Fruit fly (Drosophila melanogaster) whole organism, embryonic: ENCODE results near the gene Cpr.

Experiments used
- B-H1 ChIP-seq: fragments of 200-800 bp; sonication (Bioruptor generic); IDR thresholded peaks from 3 replicates; pipeline ENCODE4 v1.3.6; 2022; ENCODE audit warnings: missing biosample characterization, missing genetic modification characterization
- CG10979 ChIP-seq: fragments of 200-800 bp; sonication (Bioruptor generic); optimal IDR thresholded peaks from 2 replicates; lab custom pipeline; 2018; ENCODE audit warnings: missing biosample characterization, mild to moderate bottlenecking, missing genetic modification characterization, moderate library complexity
- CG11456 ChIP-seq: fragments of 200-800 bp; sonication (Bioruptor generic); IDR thresholded peaks from 3 replicates; pipeline ENCODE4 v1.3.6; 2022; ENCODE audit warnings: missing biosample characterization, missing genetic modification characterization
- CG14014 ChIP-seq: fragments of 200-800 bp; sonication (Bioruptor generic); IDR thresholded peaks from 2 replicates; pipeline ENCODE4 v1.3.6; 2022; ENCODE audit warnings: missing biosample characterization, missing genetic modification characterization
- CG15269 ChIP-seq: fragments of 200-800 bp; sonication (Bioruptor generic); optimal IDR thresholded peaks from 2 replicates; lab custom pipeline; 2018; ENCODE audit warnings: missing biosample characterization, mild to moderate bottlenecking, missing genetic modification characterization, moderate library complexity
- CG17612 ChIP-seq: fragments of 200-800 bp; sonication (Bioruptor generic); IDR thresholded peaks from 2 replicates; pipeline ENCODE4 v1.3.6; 2022; ENCODE audit warnings: missing biosample characterization, missing genetic modification characterization
- CG1792 ChIP-seq: fragments of 200-800 bp; sonication (Bioruptor generic); optimal IDR thresholded peaks from 2 replicates; lab custom pipeline; 2016; ENCODE audit warnings: missing biosample characterization, missing genetic modification characterization
- CG1832 ChIP-seq: fragments of 200-800 bp; sonication (Bioruptor generic); optimal IDR thresholded peaks from 2 replicates; lab custom pipeline; 2017; ENCODE audit warnings: missing biosample characterization, mild to moderate bottlenecking, missing genetic modification characterization, inconsistent platforms
- CG3726 ChIP-seq: fragments of 200-800 bp; sonication (Bioruptor generic); IDR thresholded peaks from 3 replicates; pipeline ENCODE4, ENCODE4 v1.3.6; 2022; ENCODE audit warnings: missing biosample characterization, missing genetic modification characterization
- CG4360 ChIP-seq: fragments of 200-800 bp; sonication (Bioruptor generic); IDR thresholded peaks from 2 replicates; pipeline ENCODE4 v1.3.6; 2022; ENCODE audit warnings: missing biosample characterization, missing genetic modification characterization
- CG7372 ChIP-seq: fragments of 200-800 bp; sonication (Bioruptor generic); IDR thresholded peaks from 2 replicates; pipeline ENCODE4 v1.3.6; 2022; ENCODE audit warnings: missing biosample characterization, missing genetic modification characterization
- CG8089 ChIP-seq: fragments of 200-800 bp; sonication (Bioruptor generic); optimal IDR thresholded peaks from 3 replicates; lab custom pipeline; 2016; ENCODE audit warnings: missing biosample characterization, missing genetic modification characterization
- CG8281 ChIP-seq: fragments of 200-800 bp; sonication (Bioruptor generic); optimal IDR thresholded peaks from 2 replicates; lab custom pipeline; 2018; ENCODE audit warnings: missing biosample characterization, mild to moderate bottlenecking, missing genetic modification characterization, moderate library complexity
- CG9437 ChIP-seq: fragments of 200-800 bp; sonication (Bioruptor generic); optimal IDR thresholded peaks from 2 replicates; lab custom pipeline; 2018; ENCODE audit warnings: missing biosample characterization, mild to moderate bottlenecking, missing genetic modification characterization
- D ChIP-seq, 2 experiments: fragments of 200-800 bp in 1 of 2; fragments of >200 bp in 1 of 2; sonication (Bioruptor generic) in 1 of 2; optimal IDR thresholded peaks; 2 replicates in 1 of 2; 3 replicates in 1 of 2; lab custom pipeline; 2017; ENCODE audit warnings: mild to moderate bottlenecking in 1 of 2, missing biosample characterization in 1 of 2, missing genetic modification characterization in 1 of 2, missing genetic modification reagents in 1 of 2
- E2f1 ChIP-seq: fragments of 200-800 bp; sonication (Bioruptor generic); IDR thresholded peaks from 2 replicates; pipeline ENCODE4 v1.3.6; 2022; ENCODE audit warnings: missing biosample characterization, missing genetic modification characterization
- E2f2 ChIP-seq: fragments of 200-800 bp; sonication (Bioruptor generic); IDR thresholded peaks from 2 replicates; pipeline ENCODE4 v1.3.6; 2022; ENCODE audit warnings: missing biosample characterization, missing genetic modification characterization
- Hand ChIP-seq: fragments of 200-800 bp; sonication (Bioruptor generic); optimal IDR thresholded peaks from 2 replicates; lab custom pipeline; 2017; ENCODE audit warnings: mild to moderate bottlenecking, missing biosample characterization, missing genetic modification reagents, missing genetic modification characterization
- Hmr ChIP-seq: fragments of 200-800 bp; sonication (Bioruptor generic); optimal IDR thresholded peaks from 3 replicates; lab custom pipeline; 2017; ENCODE audit warnings: mild to moderate bottlenecking, missing biosample characterization, missing genetic modification reagents, missing genetic modification characterization
- Hr39 ChIP-seq: fragments of >200 bp; optimal IDR thresholded peaks from 2 replicates; lab custom pipeline; 2017
- Hr78 ChIP-seq, 2 experiments: fragments of 200-800 bp in 1 of 2; fragments of >200 bp in 1 of 2; sonication (Bioruptor generic) in 1 of 2; optimal IDR thresholded peaks; 2 replicates each; lab custom pipeline; 2017 to 2019; ENCODE audit warnings: missing biosample characterization in 2 of 2, missing genetic modification characterization in 2 of 2, mild to moderate bottlenecking in 1 of 2, moderate library complexity in 1 of 2
- Nf-YC ChIP-seq: fragments of 200-800 bp; optimal IDR thresholded peaks from 3 replicates; lab custom pipeline; 2019; ENCODE audit warnings: missing biosample characterization, mild to moderate bottlenecking, missing genetic modification characterization, moderate library complexity
- Tbp ChIP-seq: fragments of >200 bp; optimal IDR thresholded peaks from 2 replicates; lab custom pipeline; 2018; ENCODE audit warnings: missing biosample characterization, missing genetic modification characterization
- Xrp1 ChIP-seq: fragments of 200-800 bp; sonication (Bioruptor generic); IDR thresholded peaks from 2 replicates; pipeline ENCODE4 v1.3.6; 2022; ENCODE audit warnings: missing biosample characterization, missing genetic modification characterization
- ara ChIP-seq: fragments of 200-800 bp; sonication (Bioruptor generic); IDR thresholded peaks from 2 replicates; pipeline ENCODE4 v1.3.6; 2022; ENCODE audit warnings: missing biosample characterization, missing genetic modification characterization
- az2 ChIP-seq: fragments of 200-800 bp; sonication (Bioruptor generic); optimal IDR thresholded peaks from 3 replicates; lab custom pipeline; 2016; ENCODE audit warnings: missing biosample characterization, missing genetic modification characterization
- bbx ChIP-seq: fragments of 200-800 bp; sonication (Bioruptor generic); IDR thresholded peaks from 2 replicates; pipeline ENCODE4 v1.3.6; 2022; ENCODE audit warnings: missing biosample characterization, missing genetic modification characterization; ENCODE audit not compliant: partially characterized antibody
- cad ChIP-seq: fragments of >200 bp; optimal IDR thresholded peaks from 2 replicates; lab custom pipeline; 2017; ENCODE audit warnings: missing biosample characterization, missing genetic modification characterization
- chif ChIP-seq, 2 experiments: fragments of 200-800 bp; sonication (Bioruptor generic); optimal IDR thresholded peaks; 3 replicates each; lab custom pipeline; 2016; ENCODE audit warnings: missing biosample characterization in 2 of 2, missing genetic modification characterization in 2 of 2
- crol ChIP-seq: fragments of 200-800 bp; sonication (Bioruptor generic); IDR thresholded peaks from 2 replicates; pipeline ENCODE4 v1.3.6; 2022; ENCODE audit warnings: missing biosample characterization, missing genetic modification characterization
- dmrt99B ChIP-seq: fragments of 200-800 bp; sonication (Bioruptor generic); optimal IDR thresholded peaks from 2 replicates; lab custom pipeline; 2018; ENCODE audit warnings: missing biosample characterization, mild to moderate bottlenecking, missing genetic modification characterization, moderate library complexity
- fd96Cb ChIP-seq: fragments of 200-800 bp; sonication (Bioruptor generic); optimal IDR thresholded peaks from 2 replicates; lab custom pipeline; 2018; ENCODE audit warnings: missing biosample characterization, mild to moderate bottlenecking, missing genetic modification characterization, moderate library complexity
- fu2 ChIP-seq: fragments of 200-800 bp; sonication (Bioruptor generic); optimal IDR thresholded peaks from 2 replicates; lab custom pipeline; 2016; ENCODE audit warnings: missing biosample characterization, missing genetic modification characterization
- hb ChIP-seq: fragments of 200-800 bp; sonication (Bioruptor generic); IDR thresholded peaks from 3 replicates; pipeline ENCODE4 v1.3.6; 2022; ENCODE audit warnings: missing biosample characterization, missing genetic modification characterization; ENCODE audit not compliant: partially characterized antibody
- hbn ChIP-seq: fragments of 200-800 bp; sonication (Bioruptor generic); IDR thresholded peaks from 2 replicates; pipeline ENCODE4 v1.3.6; 2022; ENCODE audit warnings: missing biosample characterization, missing genetic modification characterization; ENCODE audit not compliant: partially characterized antibody
- kni ChIP-seq: fragments of 200-800 bp; sonication (Bioruptor generic); optimal IDR thresholded peaks from 3 replicates; lab custom pipeline; 2017; ENCODE audit warnings: mild to moderate bottlenecking, missing biosample characterization, missing genetic modification reagents, missing genetic modification characterization
- lov ChIP-seq, 2 experiments: fragments of 200-800 bp in 1 of 2; fragments of >200 bp in 1 of 2; sonication (Bioruptor generic) in 1 of 2; IDR thresholded peaks in 1 of 2; optimal IDR thresholded peaks in 1 of 2; 2 replicates in 1 of 2; 3 replicates in 1 of 2; pipeline versions ENCODE4 v1.3.6 to Lab custom; 2017 to 2022; ENCODE audit warnings: missing biosample characterization in 1 of 2, missing genetic modification characterization in 1 of 2
- nerfin-1 ChIP-seq: fragments of 200-800 bp; sonication (Bioruptor generic); optimal IDR thresholded peaks from 3 replicates; lab custom pipeline; 2019; ENCODE audit warnings: missing biosample characterization, mild to moderate bottlenecking, missing genetic modification characterization, moderate library complexity
- pho ChIP-seq: fragments of 200-800 bp; sonication (Bioruptor generic); optimal IDR thresholded peaks from 2 replicates; lab custom pipeline; 2016; ENCODE audit warnings: missing biosample characterization, missing genetic modification characterization
- pnt ChIP-seq: fragments of 200-800 bp; sonication (Bioruptor generic); optimal IDR thresholded peaks from 3 replicates; lab custom pipeline; 2016; ENCODE audit warnings: missing biosample characterization, missing genetic modification characterization
- psq ChIP-seq: fragments of 200-800 bp; sonication (Bioruptor generic); optimal IDR thresholded peaks from 2 replicates; lab custom pipeline; 2017; ENCODE audit warnings: missing biosample characterization, missing genetic modification characterization
- sc ChIP-seq, 3 experiments: fragments of >200 bp in 2 of 3; fragments of 200-800 bp in 1 of 3; sonication (Bioruptor generic) in 1 of 3; optimal IDR thresholded peaks; 2 replicates in 2 of 3; 3 replicates in 1 of 3; lab custom pipeline; 2017; ENCODE audit warnings: mild to moderate bottlenecking in 1 of 3, missing biosample characterization in 1 of 3, missing genetic modification characterization in 1 of 3, missing genetic modification reagents in 1 of 3
- slp2 ChIP-seq: fragments of 200-800 bp; sonication (Bioruptor generic); optimal IDR thresholded peaks from 2 replicates; lab custom pipeline; 2016; ENCODE audit warnings: missing biosample characterization, missing genetic modification characterization
- stc ChIP-seq: fragments of 200-800 bp; sonication (Bioruptor generic); IDR thresholded peaks from 2 replicates; pipeline ENCODE4 v1.3.6; 2022; ENCODE audit warnings: missing biosample characterization, missing genetic modification characterization
- usp ChIP-seq: fragments of >200 bp; optimal IDR thresholded peaks from 2 replicates; lab custom pipeline; 2017; ENCODE audit warnings: missing biosample characterization, missing genetic modification characterization
- wek ChIP-seq: fragments of 200-800 bp; sonication (Bioruptor generic); optimal IDR thresholded peaks from 3 replicates; lab custom pipeline; 2018; ENCODE audit warnings: missing biosample characterization, mild to moderate bottlenecking, missing genetic modification characterization, moderate library complexity
- zfh1 ChIP-seq: fragments of 200-800 bp; sonication (Bioruptor generic); IDR thresholded peaks from 3 replicates; pipeline ENCODE4 v1.3.6; 2022; ENCODE audit warnings: missing biosample characterization, missing genetic modification characterization
- zfh2 ChIP-seq: fragments of 200-800 bp; sonication (Bioruptor generic); optimal IDR thresholded peaks from 2 replicates; lab custom pipeline; 2016; ENCODE audit warnings: missing biosample characterization, missing genetic modification characterization

Cpr gene

dm6 chr2L:6350984-6351808, 12.6 kb downstream of the Cpr start, which contains the start of gene CG9498 (continued):
- TF ChIP-seq CG3726: 0 out of 3 replicates have a peak, but pooled peaks have one; percentile 49
- no peak for TF ChIP-seq usp (GFP tag; lab: Kevin White, UChicago)
- no peak for TF ChIP-seq Tbp (GFP tag; lab: Kevin White, UChicago)
- TF ChIP-seq Hand: peak; percentile 92
- no peak for TF ChIP-seq wek (GFP tag; lab: Kevin White, UChicago)
- no peak for TF ChIP-seq lov (optimal IDR thresholded peaks at IDR 0.05; lab: Kevin White, UChicago)
- 0 out of 3 replicates have a peak, but pooled peaks have one; percentile 45 for TF ChIP-seq lov (GFP tag; IDR thresholded peaks at IDR 0.05; lab: Robert Waterston, UW)
- peak; percentile 87 for TF ChIP-seq CG14014 (GFP tag; lab: Robert Waterston, UW)
- no peak for TF ChIP-seq slp2 (GFP tag; lab: Kevin White, UChicago)
- TF ChIP-seq CG4360 (GFP tag; lab: Robert Waterston, UW): no peak
- TF ChIP-seq stc (GFP tag; lab: Robert Waterston, UW): peak; percentile 84
- peak; percentile 18 for TF ChIP-seq pnt (GFP tag; lab: Kevin White, UChicago)
- TF ChIP-seq fu2 (GFP tag; lab: Kevin White, UChicago): peak; percentile 24
- TF ChIP-seq crol (GFP tag; lab: Robert Waterston, UW): no peak
- no peak for TF ChIP-seq CG8089
- TF ChIP-seq Hmr: peak; percentile 97
- no peak for TF ChIP-seq psq (GFP tag; lab: Kevin White, UChicago)
- TF ChIP-seq CG11456 (GFP tag; lab: Robert Waterston, UW): no peak
- no peak for TF ChIP-seq CG1832 (GFP tag; lab: Kevin White, UChicago)
- peak; percentile 67 for TF ChIP-seq Xrp1
- TF ChIP-seq fd96Cb: peak; percentile 83
- TF ChIP-seq dmrt99B (tag; lab: Kevin White, UChicago): peak; percentile 93
- TF ChIP-seq CG9437: peak; percentile 72
- TF ChIP-seq E2f2 (GFP tag; lab: Robert Waterston, UW): peak; percentile 49; the same call in 1 of the 2 replicates
- TF ChIP-seq nerfin-1 (tag; lab: Kevin White, UChicago): peak; percentile 66
- TF ChIP-seq hbn: no peak
- TF ChIP-seq E2f1 (GFP tag; lab: Robert Waterston, UW): peak; percentile 77
- no peak for TF ChIP-seq cad (GFP tag; lab: Kevin White, UChicago)
- TF ChIP-seq Hr39 (lab: Kevin White, UChicago): no peak
- TF ChIP-seq zfh2 (GFP tag; lab: Kevin White, UChicago): peak; percentile 53
- TF ChIP-seq hb (GFP tag; lab: Robert Waterston, UW): no peak
- no peak for TF ChIP-seq bbx (GFP tag; lab: Robert Waterston, UW)
- TF ChIP-seq CG1792 (GFP tag; lab: Kevin White, UChicago): no peak
- TF ChIP-seq CG10979 (tag; lab: Kevin White, UChicago): peak; percentile 62
- TF ChIP-seq CG15269 (tag; lab: Kevin White, UChicago): peak; percentile 88
- TF ChIP-seq CG8281 (tag; lab: Kevin White, UChicago): peak; percentile 57
- TF ChIP-seq sc (optimal IDR thresholded peaks at IDR 0.05; lab: Kevin White, UChicago): no peak
- peak; percentile 26 for TF ChIP-seq sc (GFP tag; optimal IDR thresholded peaks at IDR 0.05; lab: Kevin White, UChicago)
- TF ChIP-seq az2 (GFP tag; lab: Kevin White, UChicago): peak; percentile 55
- TF ChIP-seq CG7372 (GFP tag; lab: Robert Waterston, UW): peak; percentile 94
- TF ChIP-seq D (optimal IDR thresholded peaks at IDR 0.05; lab: Kevin White, UChicago): no peak
- TF ChIP-seq D (GFP tag; optimal IDR thresholded peaks at IDR 0.05; lab: Kevin White, UChicago): peak; percentile 51
- peak; percentile 75 for TF ChIP-seq B-H1 (GFP tag; lab: Robert Waterston, UW)
- TF ChIP-seq kni (GFP tag; lab: Kevin White, UChicago): peak; percentile 9
- no peak for TF ChIP-seq zfh1 (GFP tag; lab: Robert Waterston, UW)
- TF ChIP-seq ara (GFP tag; lab: Robert Waterston, UW): peak; percentile 51
- peak; percentile 53 for TF ChIP-seq CG17612
- TF ChIP-seq Nf-YC (tag; lab: Kevin White, UChicago): peak; percentile 76
- TF ChIP-seq chif (GFP tag; optimal IDR thresholded peaks at IDR 0.05; lab: Kevin White, UChicago): no peak
- no peak for TF ChIP-seq Hr78 (GFP tag; optimal IDR thresholded peaks at IDR 0.05; lab: Kevin White, UChicago)
- TF ChIP-seq pho (GFP tag; lab: Kevin White, UChicago): peak; percentile 22
